Fruit fly (Drosophila melanogaster) whole organism: ENCODE measurements around the gene CG42729.

Experiments used
- EcR ChIP-seq, 2 experiments: fragments of >200 bp; optimal IDR thresholded peaks; 2 replicates each; lab custom pipeline; 2017; ENCODE audit warnings: missing biosample characterization in 2 of 2, missing genetic modification characterization in 2 of 2, missing genetic modification reagents in 2 of 2
- pan ChIP-seq: fragments of >200 bp; optimal IDR thresholded peaks from 2 replicates; lab custom pipeline; 2017
- psq ChIP-seq: fragments of >200 bp; optimal IDR thresholded peaks from 2 replicates; lab custom pipeline; 2017

- TF ChIP-seq EcR (GFP tag; optimal IDR thresholded peaks at IDR 0.05; lab: Kevin White, UChicago) = no peak
- no peak for TF ChIP-seq pan (lab: Kevin White, UChicago)
- TF ChIP-seq psq (lab: Kevin White, UChicago) = no peak
Observed at dm6 chr3L:15511688-15512250, 15.5 kb downstream of the CG42729 start.
